Fruit fly (Drosophila melanogaster): ENCODE data around the gene CG7142.

CG7142 gene

DNA sequence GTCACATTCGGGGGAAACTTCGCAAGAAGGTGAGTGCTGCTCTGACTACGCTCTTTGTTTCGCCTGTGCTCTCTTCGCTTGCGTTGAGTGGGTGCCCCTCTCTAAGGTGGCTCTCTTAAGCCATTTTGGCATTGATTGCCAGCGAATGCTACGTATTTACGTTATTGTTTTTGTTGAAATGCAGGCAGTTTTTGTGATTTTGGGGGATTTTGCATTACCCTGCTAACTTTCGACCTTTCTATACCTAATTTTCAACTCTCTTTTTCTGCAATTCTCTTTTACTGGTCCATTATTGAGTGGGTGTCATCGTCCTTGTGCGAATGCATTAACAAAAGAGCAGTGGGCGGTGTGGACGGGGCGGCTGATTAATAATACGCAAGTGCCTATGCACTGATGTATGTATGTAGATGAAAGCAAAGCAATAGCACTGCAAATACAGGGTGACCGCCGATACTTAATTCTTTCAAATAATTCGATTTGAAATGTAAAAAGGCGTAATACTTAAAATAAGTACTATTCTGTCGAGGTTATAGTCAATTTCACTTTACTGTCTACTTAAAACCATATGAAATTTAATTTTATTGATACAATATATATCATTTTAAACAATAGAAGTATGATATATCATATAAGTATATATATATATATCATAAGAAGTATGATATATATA, 4.1 kb downstream of the CG7142 start (continued):
- TF ChIP-seq Optix (GFP tag; IDR thresholded peaks at IDR 0.05) = 0 out of 3 replicates have a peak, but pooled peaks have one; percentile 12
- TF ChIP-seq Bdp1 (GFP tag; optimal IDR thresholded peaks at IDR 0.05) = no peak
- TF ChIP-seq cas (GFP tag; IDR thresholded peaks at IDR 0.05) = no peak
- TF ChIP-seq CG5953 (GFP tag; IDR thresholded peaks at IDR 0.05) = no peak
- no peak for TF ChIP-seq gfzf (GFP tag; optimal IDR thresholded peaks at IDR 0.05)
- peak; percentile 23 for TF ChIP-seq CG17385 (GFP tag; optimal IDR thresholded peaks at IDR 0.05)
- no peak for TF ChIP-seq CG9215 (GFP tag; IDR thresholded peaks at IDR 0.05)
- TF ChIP-seq Xrp1 (GFP tag; IDR thresholded peaks at IDR 0.05) = no peak
- TF ChIP-seq tna (GFP tag; IDR thresholded peaks at IDR 0.05; ENCODE audit: partially characterized antibody) = no peak
- no peak for TF ChIP-seq MESR4 (GFP tag; optimal IDR thresholded peaks at IDR 0.05)
- TF ChIP-seq Meics (GFP tag; optimal IDR thresholded peaks at IDR 0.05) = no peak
- no peak for TF ChIP-seq pan (optimal IDR thresholded peaks at IDR 0.05)
- TF ChIP-seq pan (GFP tag; optimal IDR thresholded peaks at IDR 0.05 in 1 of 2, IDR thresholded peaks at IDR 0.05 in 1 of 2) = no peak
- no peak for TF ChIP-seq Hr39 (optimal IDR thresholded peaks at IDR 0.05)
- TF ChIP-seq Ets65A (GFP tag) = no peak
- no peak for TF ChIP-seq Dfd (GFP tag; optimal IDR thresholded peaks at IDR 0.05)
- no peak for TF ChIP-seq CG13424 (tag; optimal IDR thresholded peaks at IDR 0.05)
- TF ChIP-seq CG14050 (GFP tag; IDR thresholded peaks at IDR 0.05) = no peak
- TF ChIP-seq CG17829 (tag; optimal IDR thresholded peaks at IDR 0.05) = no peak
- TF ChIP-seq Drgx (GFP tag; IDR thresholded peaks at IDR 0.05) = peak; percentile 13; the same call in 1 of the 2 replicates
- peak; percentile 34 for TF ChIP-seq kah (GFP tag; optimal IDR thresholded peaks at IDR 0.05)
- no peak for TF ChIP-seq Hmx (GFP tag; optimal IDR thresholded peaks at IDR 0.05)
- TF ChIP-seq CG3847 (GFP tag; IDR thresholded peaks at IDR 0.05) = no peak
- TF ChIP-seq Hmr (GFP tag; optimal IDR thresholded peaks at IDR 0.05) = no peak
- no peak for TF ChIP-seq Oaz (GFP tag; IDR thresholded peaks at IDR 0.05)
- no peak for TF ChIP-seq CG1602 (GFP tag; optimal IDR thresholded peaks at IDR 0.05)
- TF ChIP-seq rib (GFP tag; IDR thresholded peaks at IDR 0.05) = no peak
- TF ChIP-seq dan (GFP tag; IDR thresholded peaks at IDR 0.05) = no peak
- no peak for TF ChIP-seq CG11560 (tag; IDR thresholded peaks at IDR 0.05)
- no peak for TF ChIP-seq gem (tag; optimal IDR thresholded peaks at IDR 0.05)
- TF ChIP-seq CG18476 (GFP tag; optimal IDR thresholded peaks at IDR 0.05) = no peak
- no peak for TF ChIP-seq sna (GFP tag; IDR thresholded peaks at IDR 0.05; ENCODE audit: partially characterized antibody)
- TF ChIP-seq grau (tag; optimal IDR thresholded peaks at IDR 0.05) = no peak
- TF ChIP-seq CG32532 (GFP tag; IDR thresholded peaks at IDR 0.05) = peak; percentile 25; the same call in 1 of the 2 replicates
- TF ChIP-seq CG12942 (GFP tag; optimal IDR thresholded peaks at IDR 0.05) = no peak
- no peak for TF ChIP-seq CG34422 (GFP tag; IDR thresholded peaks at IDR 0.05)
- TF ChIP-seq vnd (GFP tag; IDR thresholded peaks at IDR 0.05; ENCODE audit: partially characterized antibody) = no peak
- no peak for TF ChIP-seq Hr78 (GFP tag; optimal IDR thresholded peaks at IDR 0.05)
- peak; percentile 99 for TF ChIP-seq CG3163 (GFP tag; optimal IDR thresholded peaks at IDR 0.05)
- no peak for TF ChIP-seq CG31388 (GFP tag; optimal IDR thresholded peaks at IDR 0.05)
- peak; percentile 10 for TF ChIP-seq CG34376 (GFP tag; optimal IDR thresholded peaks at IDR 0.05)
- TF ChIP-seq CG9932 (GFP tag; IDR thresholded peaks at IDR 0.05) = no peak
- TF ChIP-seq CG4707 (GFP tag; optimal IDR thresholded peaks at IDR 0.05) = no peak
